Fruit fly (Drosophila melanogaster) whole organism, embryonic: ENCODE measurements around the gene CG31224.

Source experiments
- CG13894 ChIP-seq: fragments of 200-800 bp; sonication (Bioruptor generic); optimal IDR thresholded peaks from 3 replicates; lab custom pipeline; 2018; ENCODE audit warnings: missing biosample characterization, mild to moderate bottlenecking, missing genetic modification characterization, moderate library complexity
- CG1647 ChIP-seq: fragments of 200-800 bp; sonication (Bioruptor generic); optimal IDR thresholded peaks from 3 replicates; lab custom pipeline; 2016; ENCODE audit warnings: missing biosample characterization, missing genetic modification characterization
- CG8089 ChIP-seq: fragments of 200-800 bp; sonication (Bioruptor generic); optimal IDR thresholded peaks from 3 replicates; lab custom pipeline; 2016; ENCODE audit warnings: missing biosample characterization, missing genetic modification characterization
- CG8478 ChIP-seq: fragments of >200 bp; optimal IDR thresholded peaks from 2 replicates; lab custom pipeline; 2018
- CG9215 ChIP-seq: fragments of 200-800 bp; sonication (Bioruptor generic); IDR thresholded peaks from 2 replicates; pipeline ENCODE4 v1.3.6; 2022; ENCODE audit warnings: missing biosample characterization, missing genetic modification characterization
- Dll ChIP-seq: fragments of 200-800 bp; sonication (Bioruptor generic); IDR thresholded peaks from 4 replicates; pipeline ENCODE4 v1.3.6; 2022; ENCODE audit warnings: missing biosample characterization, missing genetic modification characterization; ENCODE audit not compliant: partially characterized antibody
- Nf-YB ChIP-seq: fragments of 200-800 bp; sonication (Bioruptor generic); optimal IDR thresholded peaks from 3 replicates; lab custom pipeline; 2019; ENCODE audit warnings: missing biosample characterization, mild to moderate bottlenecking, missing genetic modification characterization, moderate library complexity
- Side ChIP-seq: fragments of 200-800 bp; sonication (Bioruptor generic); optimal IDR thresholded peaks from 2 replicates; lab custom pipeline; 2016; ENCODE audit warnings: missing biosample characterization, missing genetic modification characterization
- Sin3A ChIP-seq: fragments of >200 bp; optimal IDR thresholded peaks from 2 replicates; lab custom pipeline; 2018
- br ChIP-seq: fragments of >200 bp; optimal IDR thresholded peaks from 2 replicates; lab custom pipeline; 2017
- esg ChIP-seq: fragments of 200-800 bp; sonication (Bioruptor generic); conservative IDR thresholded peaks from 2 replicates; pipeline ENCODE4 v1.3.6; 2022; ENCODE audit warnings: missing biosample characterization, missing genetic modification characterization
- pb ChIP-seq: fragments of 200-800 bp; sonication (Bioruptor generic); optimal IDR thresholded peaks from 3 replicates; lab custom pipeline; 2016; ENCODE audit warnings: missing biosample characterization, missing genetic modification characterization
- tll ChIP-seq, 2 experiments: fragments of 200-800 bp in 1 of 2; fragments of >200 bp in 1 of 2; sonication (Bioruptor generic) in 1 of 2; optimal IDR thresholded peaks; 2 replicates each; lab custom pipeline; 2017 to 2019; ENCODE audit warnings: missing biosample characterization in 2 of 2, missing genetic modification characterization in 2 of 2, mild to moderate bottlenecking in 1 of 2, moderate library complexity in 1 of 2
- vnd ChIP-seq: fragments of 200-800 bp; sonication (Bioruptor generic); IDR thresholded peaks from 3 replicates; pipeline ENCODE4 v1.3.6; 2022; ENCODE audit warnings: missing biosample characterization, missing genetic modification characterization; ENCODE audit not compliant: partially characterized antibody

- TF ChIP-seq vnd (GFP tag; lab: Robert Waterston, UW) (no peak), esg (GFP tag; lab: Robert Waterston, UW) (no peak), tll (GFP tag; optimal IDR thresholded peaks at IDR 0.05; lab: Kevin White, UChicago) (no peak), Side (no peak), br (no peak), CG9215 (GFP tag; lab: Robert Waterston, UW) (no peak), CG8478 (no peak), pb (GFP tag; lab: Kevin White, UChicago) (no peak), CG8089 (no peak), Nf-YB (GFP tag; lab: Kevin White, UChicago) (no peak), Dll (GFP tag; lab: Robert Waterston, UW) (peak; percentile 66; the same call in 3 of the 4 replicates), CG13894 (tag; lab: Kevin White, UChicago) (no peak), CG1647 (GFP tag; lab: Kevin White, UChicago) (no peak), Sin3A (peak; percentile 34)
Observed at dm6 chr3R:18667659-18668248, 8.6 kb upstream of the CG31224 start, which contains the start of gene CG31229.
